Fruit fly (Drosophila melanogaster) whole organism, prepupa: Measurements from ENCODE around the gene CG34433.

Experiments
- CG10631 ChIP-seq: fragments of 200-800 bp; sonication (Bioruptor generic); optimal IDR thresholded peaks from 2 replicates; lab custom pipeline; 2016; ENCODE audit warnings: missing biosample characterization, missing genetic modification characterization
- CG3032 ChIP-seq: fragments of 200-800 bp; optimal IDR thresholded peaks from 2 replicates; lab custom pipeline; 2019; ENCODE audit warnings: missing biosample characterization, mild to moderate bottlenecking, missing genetic modification characterization, moderate library complexity
- Eip75B ChIP-seq: fragments of 200-800 bp; sonication (Bioruptor generic); optimal IDR thresholded peaks from 3 replicates; lab custom pipeline; 2016; ENCODE audit warnings: missing biosample characterization, missing genetic modification characterization

DNA sequence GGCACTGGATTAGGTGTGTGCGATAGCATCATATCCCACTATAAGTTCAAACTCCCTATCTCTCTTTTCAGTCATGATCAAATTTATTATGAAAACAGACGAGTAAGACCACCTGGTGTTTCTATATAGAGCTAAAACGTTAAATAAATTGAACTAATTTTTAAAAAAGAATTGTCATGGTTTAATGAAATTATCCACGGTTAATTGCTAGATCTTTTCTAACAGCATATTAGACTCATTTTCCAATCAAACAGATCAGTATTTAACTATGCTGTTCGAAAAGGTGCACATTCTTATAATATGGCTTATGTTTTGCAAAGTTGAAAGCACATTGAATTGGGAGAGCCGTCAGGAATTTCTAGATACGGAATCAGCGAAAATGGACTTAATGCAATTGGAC lies 45.9 kb upstream of the CG34433 start, which contains the start of gene PH4alphaNE3:
- TF ChIP-seq CG3032 (no peak), CG10631 (GFP tag; lab: Kevin White, UChicago) (no peak), Eip75B (GFP tag; lab: Kevin White, UChicago) (no peak)
